Worm (Caenorhabditis elegans): ENCODE data around the gene cyd-1.

- TF ChIP-seq nfya-1 (tag; optimal IDR thresholded peaks at IDR 0.05; ENCODE audit: borderline replicate concordance, insufficient read depth) (no peak), snpc-4 (GFP tag; optimal IDR thresholded peaks at IDR 0.05) (no peak), snpc-4 (tag; optimal IDR thresholded peaks at IDR 0.05) (no peak), die-1 (tag; optimal IDR thresholded peaks at IDR 0.05) (no peak), madf-10 (tag; optimal IDR thresholded peaks at IDR 0.05) (no peak)
These were observed 12.6 kb downstream of the cyd-1 start for ce11 chrII:12992980-12993379.

All from whole organism, young adult.